Fruit fly (Drosophila melanogaster) whole organism, prepupa: Measurements from ENCODE around the gene dally.

ENCODE experiments used
- Blimp-1 ChIP-seq: fragments of 200-800 bp; sonication (Bioruptor generic); optimal IDR thresholded peaks from 3 replicates; lab custom pipeline; 2017; ENCODE audit warnings: missing biosample characterization, missing genetic modification characterization, mild to moderate bottlenecking, moderate library complexity, missing genetic modification reagents
- CG10631 ChIP-seq: fragments of 200-800 bp; sonication (Bioruptor generic); optimal IDR thresholded peaks from 2 replicates; lab custom pipeline; 2016; ENCODE audit warnings: missing biosample characterization, missing genetic modification characterization
- CG10669 ChIP-seq: fragments of 200-800 bp; sonication (Bioruptor generic); optimal IDR thresholded peaks from 3 replicates; lab custom pipeline; 2018; ENCODE audit warnings: missing biosample characterization, mild to moderate bottlenecking, missing genetic modification characterization, moderate library complexity
- CG11294 ChIP-seq: fragments of 200-800 bp; sonication (Bioruptor generic); IDR thresholded peaks from 2 replicates; pipeline ENCODE4 v1.3.6; 2022; ENCODE audit warnings: missing biosample characterization, missing genetic modification characterization
- CG15336 ChIP-seq: fragments of 200-800 bp; sonication (Bioruptor generic); IDR thresholded peaks from 2 replicates; pipeline ENCODE4 v1.3.6; 2022; ENCODE audit warnings: missing biosample characterization, missing genetic modification characterization
- CG16779 ChIP-seq: fragments of 200-800 bp; sonication (Bioruptor generic); optimal IDR thresholded peaks from 3 replicates; lab custom pipeline; 2017; ENCODE audit warnings: missing biosample characterization, mild to moderate bottlenecking, missing genetic modification characterization
- CG3032 ChIP-seq: fragments of 200-800 bp; optimal IDR thresholded peaks from 2 replicates; lab custom pipeline; 2019; ENCODE audit warnings: missing biosample characterization, mild to moderate bottlenecking, missing genetic modification characterization, moderate library complexity
- CG31627 ChIP-seq: fragments of 200-800 bp; sonication (Bioruptor generic); optimal IDR thresholded peaks from 3 replicates; lab custom pipeline; 2016; ENCODE audit warnings: missing biosample characterization, missing genetic modification characterization
- CG34406 ChIP-seq: fragments of 200-800 bp; sonication (Bioruptor generic); optimal IDR thresholded peaks from 3 replicates; lab custom pipeline; 2016; ENCODE audit warnings: missing biosample characterization, missing genetic modification characterization
- CG3919 ChIP-seq: fragments of 200-800 bp; sonication (Bioruptor generic); optimal IDR thresholded peaks from 3 replicates; lab custom pipeline; 2016; ENCODE audit warnings: missing biosample characterization, missing genetic modification characterization
- CG4318 ChIP-seq: fragments of 200-800 bp; sonication (Bioruptor generic); optimal IDR thresholded peaks from 3 replicates; lab custom pipeline; 2017; ENCODE audit warnings: missing biosample characterization, mild to moderate bottlenecking, missing genetic modification characterization
- CG6276 ChIP-seq: fragments of 200-800 bp; sonication (Bioruptor generic); optimal IDR thresholded peaks from 2 replicates; lab custom pipeline; 2017; ENCODE audit warnings: missing biosample characterization, mild to moderate bottlenecking, missing genetic modification characterization
- CG6792 ChIP-seq: fragments of 200-800 bp; sonication (Bioruptor generic); optimal IDR thresholded peaks from 3 replicates; lab custom pipeline; 2016; ENCODE audit warnings: missing biosample characterization, missing genetic modification characterization
- CG6854 ChIP-seq: fragments of 200-800 bp; sonication (Bioruptor generic); optimal IDR thresholded peaks from 2 replicates; lab custom pipeline; 2017; ENCODE audit warnings: missing biosample characterization, mild to moderate bottlenecking, missing genetic modification characterization
- CG7368 ChIP-seq: fragments of 200-800 bp; sonication (Bioruptor generic); optimal IDR thresholded peaks from 3 replicates; lab custom pipeline; 2016; ENCODE audit warnings: missing biosample characterization, missing genetic modification characterization
- CG8119 ChIP-seq: fragments of 200-800 bp; sonication (Bioruptor generic); IDR thresholded peaks from 3 replicates; pipeline ENCODE4 v1.3.6; 2022; ENCODE audit warnings: missing biosample characterization, missing genetic modification characterization
- CG8319 ChIP-seq: fragments of 200-800 bp; sonication (Bioruptor generic); optimal IDR thresholded peaks from 3 replicates; lab custom pipeline; 2016; ENCODE audit warnings: missing biosample characterization, missing genetic modification characterization
- CG8632 ChIP-seq: fragments of 200-800 bp; sonication (Bioruptor generic); optimal IDR thresholded peaks from 3 replicates; lab custom pipeline; 2016; ENCODE audit warnings: missing biosample characterization, missing genetic modification characterization
- CG9139 ChIP-seq: fragments of 200-800 bp; sonication (Bioruptor generic); optimal IDR thresholded peaks from 3 replicates; lab custom pipeline; 2017; ENCODE audit warnings: missing biosample characterization, mild to moderate bottlenecking, missing genetic modification characterization
- Eip75B ChIP-seq: fragments of 200-800 bp; sonication (Bioruptor generic); optimal IDR thresholded peaks from 3 replicates; lab custom pipeline; 2016; ENCODE audit warnings: missing biosample characterization, missing genetic modification characterization
- Eip93F ChIP-seq: fragments of 200-800 bp; sonication (Bioruptor generic); optimal IDR thresholded peaks from 2 replicates; lab custom pipeline; 2016; ENCODE audit warnings: missing biosample characterization, mild to moderate bottlenecking, missing genetic modification characterization
- Ets21C ChIP-seq: fragments of 200-800 bp; sonication (Bioruptor generic); optimal IDR thresholded peaks from 3 replicates; lab custom pipeline; 2016; ENCODE audit warnings: missing biosample characterization, missing genetic modification characterization
- Ets96B ChIP-seq: fragments of 200-800 bp; optimal IDR thresholded peaks from 2 replicates; lab custom pipeline; 2019; ENCODE audit warnings: missing biosample characterization, mild to moderate bottlenecking, missing genetic modification characterization, moderate library complexity
- Gug ChIP-seq: fragments of 200-800 bp; sonication (Bioruptor generic); IDR thresholded peaks from 2 replicates; pipeline ENCODE4 v1.3.6; 2022; ENCODE audit warnings: missing biosample characterization, missing genetic modification characterization
- Hr38 ChIP-seq: sonication (Bioruptor generic); optimal IDR thresholded peaks from 2 replicates; lab custom pipeline; 2016; ENCODE audit warnings: missing biosample characterization, missing genetic modification characterization
- Lpt ChIP-seq: fragments of 200-800 bp; sonication (Bioruptor generic); optimal IDR thresholded peaks from 3 replicates; lab custom pipeline; 2016; ENCODE audit warnings: missing biosample characterization, missing genetic modification characterization
- Met ChIP-seq: fragments of 200-800 bp; sonication (Bioruptor generic); optimal IDR thresholded peaks from 3 replicates; lab custom pipeline; 2016; ENCODE audit warnings: missing biosample characterization, missing genetic modification characterization
- OdsH ChIP-seq: fragments of 200-800 bp; sonication (Bioruptor generic); optimal IDR thresholded peaks from 3 replicates; lab custom pipeline; 2016; ENCODE audit warnings: missing biosample characterization, missing genetic modification characterization
- Smox ChIP-seq: fragments of 200-800 bp; sonication (Bioruptor generic); optimal IDR thresholded peaks from 3 replicates; lab custom pipeline; 2016; ENCODE audit warnings: missing biosample characterization, missing genetic modification characterization
- Sox14 ChIP-seq: fragments of 200-800 bp; sonication (Bioruptor generic); optimal IDR thresholded peaks from 3 replicates; lab custom pipeline; 2016; ENCODE audit warnings: missing biosample characterization, missing genetic modification characterization
- achi ChIP-seq: fragments of 200-800 bp; sonication (Bioruptor generic); optimal IDR thresholded peaks from 3 replicates; lab custom pipeline; 2016; ENCODE audit warnings: missing biosample characterization, missing genetic modification characterization
- acj6 ChIP-seq: fragments of 200-800 bp; sonication (Bioruptor generic); optimal IDR thresholded peaks from 3 replicates; lab custom pipeline; 2016; ENCODE audit warnings: missing biosample characterization, missing genetic modification characterization
- cyc ChIP-seq: fragments of 200-800 bp; sonication (Bioruptor generic); optimal IDR thresholded peaks from 3 replicates; lab custom pipeline; 2016; ENCODE audit warnings: missing biosample characterization, missing genetic modification characterization
- dac ChIP-seq: fragments of 200-800 bp; sonication (Bioruptor generic); optimal IDR thresholded peaks from 2 replicates; lab custom pipeline; 2017; ENCODE audit warnings: missing biosample characterization, mild to moderate bottlenecking, missing genetic modification characterization
- dsx ChIP-seq: fragments of 200-800 bp; optimal IDR thresholded peaks from 3 replicates; lab custom pipeline; 2019; ENCODE audit warnings: missing biosample characterization, mild to moderate bottlenecking, missing genetic modification characterization, moderate library complexity; ENCODE audit not compliant: poor library complexity, severe bottlenecking
- eg ChIP-seq: fragments of 200-800 bp; sonication (Bioruptor generic); IDR thresholded peaks from 3 replicates; pipeline ENCODE4 v1.3.6; 2022; ENCODE audit warnings: missing biosample characterization, missing genetic modification characterization
- esn ChIP-seq: fragments of 200-800 bp; sonication (Bioruptor generic); optimal IDR thresholded peaks from 2 replicates; lab custom pipeline; 2016; ENCODE audit warnings: missing biosample characterization, mild to moderate bottlenecking, missing genetic modification characterization, moderate library complexity
- fd59A ChIP-seq: fragments of 200-800 bp; sonication (Bioruptor generic); optimal IDR thresholded peaks from 2 replicates; lab custom pipeline; 2017; ENCODE audit warnings: missing biosample characterization, mild to moderate bottlenecking, missing genetic modification characterization, missing genetic modification reagents
- fd85E ChIP-seq: fragments of 200-800 bp; sonication (Bioruptor generic); optimal IDR thresholded peaks from 3 replicates; lab custom pipeline; 2016; ENCODE audit warnings: missing biosample characterization, missing genetic modification characterization
- fkh ChIP-seq: fragments of 200-800 bp; sonication (Bioruptor generic); optimal IDR thresholded peaks from 3 replicates; lab custom pipeline; 2017; ENCODE audit warnings: missing biosample characterization, mild to moderate bottlenecking, missing genetic modification characterization, moderate library complexity
- lz ChIP-seq: fragments of 200-800 bp; sonication (Bioruptor generic); optimal IDR thresholded peaks from 3 replicates; lab custom pipeline; 2016; ENCODE audit warnings: missing biosample characterization, missing genetic modification characterization
- net ChIP-seq: fragments of 200-800 bp; sonication (Bioruptor generic); optimal IDR thresholded peaks from 3 replicates; lab custom pipeline; 2016; ENCODE audit warnings: missing biosample characterization, missing genetic modification characterization
- pdm3 ChIP-seq: fragments of 200-800 bp; sonication (Bioruptor generic); optimal IDR thresholded peaks from 3 replicates; lab custom pipeline; 2016; ENCODE audit warnings: missing biosample characterization, missing genetic modification characterization
- ss ChIP-seq, 2 experiments: fragments of 200-800 bp; sonication (Bioruptor generic); optimal IDR thresholded peaks; 2 replicates in 1 of 2; 3 replicates in 1 of 2; lab custom pipeline; 2017 to 2018; ENCODE audit warnings: mild to moderate bottlenecking in 2 of 2, missing biosample characterization in 2 of 2, missing genetic modification characterization in 2 of 2, moderate library complexity in 1 of 2
- svp ChIP-seq: fragments of 200-800 bp; sonication (Bioruptor generic); peaks from one replicate; lab custom pipeline; 2016; ENCODE audit warnings: missing biosample characterization, missing genetic modification characterization
- topi ChIP-seq: fragments of 200-800 bp; sonication (Bioruptor generic); optimal IDR thresholded peaks from 3 replicates; lab custom pipeline; 2016; ENCODE audit warnings: missing biosample characterization, missing genetic modification characterization
- vri ChIP-seq: fragments of 200-800 bp; sonication (Bioruptor generic); optimal IDR thresholded peaks from 3 replicates; lab custom pipeline; 2016; ENCODE audit warnings: missing biosample characterization, mild to moderate bottlenecking, missing genetic modification characterization

dally gene

dm6 chr3L:8920710-8921109 is 93.4 kb downstream of the dally start (continued):
- TF ChIP-seq Eip93F (GFP tag; lab: Kevin White, UChicago) (no peak), lz (GFP tag; lab: Kevin White, UChicago) (peak; percentile 26), CG10669 (GFP tag; lab: Kevin White, UChicago) (peak; percentile 51), fd59A (peak; percentile 31), topi (GFP tag; lab: Kevin White, UChicago) (no peak), fkh (GFP tag; lab: Kevin White, UChicago) (no peak), Ets96B (tag; lab: Kevin White, UChicago) (peak; percentile 37), Sox14 (GFP tag; lab: Kevin White, UChicago) (peak; percentile 63), CG34406 (GFP tag; lab: Kevin White, UChicago) (peak; percentile 43), dac (GFP tag; lab: Kevin White, UChicago) (peak; percentile 80), CG7368 (peak; percentile 47), CG6854 (GFP tag; lab: Kevin White, UChicago) (no peak), CG6276 (peak; percentile 90), fd85E (GFP tag; lab: Kevin White, UChicago) (no peak), Blimp-1 (GFP tag; lab: Kevin White, UChicago) (no peak), svp (GFP tag; lab: Kevin White, UChicago) (no peak), CG6792 (GFP tag; lab: Kevin White, UChicago) (peak; percentile 36), dsx (peak; percentile 16), vri (GFP tag; lab: Kevin White, UChicago) (no peak), Met (GFP tag; lab: Kevin White, UChicago) (peak; percentile 16), CG11294 (GFP tag; lab: Robert Waterston, UW) (peak; percentile 71; the same call in 1 of the 2 replicates), Gug (GFP tag; lab: Robert Waterston, UW) (peak; percentile 79), acj6 (GFP tag; lab: Kevin White, UChicago) (peak; percentile 70), CG9139 (no peak), esn (GFP tag; lab: Kevin White, UChicago) (peak; percentile 35), OdsH (GFP tag; lab: Kevin White, UChicago) (peak; percentile 74), net (GFP tag; lab: Kevin White, UChicago) (peak; percentile 77), CG31627 (GFP tag; lab: Kevin White, UChicago) (peak; percentile 8), CG3032 (tag; lab: Kevin White, UChicago) (peak; percentile 50), cyc (GFP tag; lab: Kevin White, UChicago) (peak; percentile 9), achi (peak; percentile 76)

DNA sequence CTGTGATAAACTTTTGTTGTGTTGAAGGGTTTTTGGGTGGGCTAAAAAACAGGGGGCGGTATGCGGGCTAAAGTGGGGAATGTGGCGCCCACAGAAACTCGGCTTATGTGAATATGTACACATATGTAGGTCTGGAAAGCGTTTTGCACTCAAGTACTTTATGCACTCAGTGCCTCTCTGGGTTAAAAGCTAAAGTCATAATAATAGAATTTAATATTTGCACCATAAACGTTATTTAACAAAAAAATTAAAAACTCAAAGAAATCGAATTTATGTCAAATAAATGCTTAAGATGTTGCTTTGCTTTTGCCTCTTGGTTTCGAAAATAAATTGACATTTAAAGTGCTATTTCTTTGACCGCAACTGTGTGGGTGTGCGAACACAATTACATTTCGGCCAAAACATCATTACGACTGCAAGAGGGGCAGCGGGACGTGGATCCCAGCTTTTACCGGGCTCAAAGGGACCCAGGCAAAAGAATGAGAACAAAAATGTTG is 97.2 kb downstream of the dally start:
- TF ChIP-seq CG31627 (GFP tag; lab: Kevin White, UChicago) (peak; percentile 8), Hr38 (GFP tag; lab: Kevin White, UChicago) (no peak), OdsH (GFP tag; lab: Kevin White, UChicago) (peak; percentile 27), CG6854 (GFP tag; lab: Kevin White, UChicago) (no peak), vri (GFP tag; lab: Kevin White, UChicago) (no peak), dac (GFP tag; lab: Kevin White, UChicago) (no peak), cyc (GFP tag; lab: Kevin White, UChicago) (no peak), Lpt (GFP tag; lab: Kevin White, UChicago) (no peak), Ets21C (GFP tag; lab: Kevin White, UChicago) (no peak), Gug (GFP tag; lab: Robert Waterston, UW) (peak; percentile 17; the same call in 1 of the 2 replicates), CG15336 (GFP tag; lab: Robert Waterston, UW) (peak; percentile 79), CG7368 (no peak), lz (GFP tag; lab: Kevin White, UChicago) (peak; percentile 13), CG6792 (GFP tag; lab: Kevin White, UChicago) (no peak), CG8632 (no peak), esn (GFP tag; lab: Kevin White, UChicago) (peak; percentile 36), pdm3 (GFP tag; lab: Kevin White, UChicago) (peak; percentile 25), Eip75B (no peak), CG8119 (peak; percentile 56), Smox (GFP tag; lab: Kevin White, UChicago) (peak; percentile 28), CG8319 (GFP tag; lab: Kevin White, UChicago) (no peak), Blimp-1 (GFP tag; lab: Kevin White, UChicago) (no peak), CG10631 (GFP tag; lab: Kevin White, UChicago) (no peak), Sox14 (GFP tag; lab: Kevin White, UChicago) (peak; percentile 1), CG3919 (GFP tag; lab: Kevin White, UChicago) (no peak), achi (peak; percentile 4), CG4318 (GFP tag; lab: Kevin White, UChicago) (no peak), CG16779 (tag; lab: Kevin White, UChicago) (no peak), CG9139 (no peak), eg (GFP tag; lab: Robert Waterston, UW) (no peak; the same call in 2 of the 3 replicates), ss (GFP tag; optimal IDR thresholded peaks at IDR 0.05; lab: Kevin White, UChicago) (no peak), topi (GFP tag; lab: Kevin White, UChicago) (no peak), CG10669 (GFP tag; lab: Kevin White, UChicago) (peak; percentile 6), Eip93F (GFP tag; lab: Kevin White, UChicago) (no peak), Ets96B (tag; lab: Kevin White, UChicago) (peak; percentile 15)
